Fruit fly (Drosophila melanogaster) whole organism, embryonic: ENCODE data around the gene Bap111.

ENCODE experiments used
- CG10274 ChIP-seq: fragments of 200-800 bp; sonication (Bioruptor generic); optimal IDR thresholded peaks from 3 replicates; lab custom pipeline; 2017; ENCODE audit warnings: missing biosample characterization, mild to moderate bottlenecking, missing genetic modification characterization
- CG12104 ChIP-seq: fragments of 200-800 bp; sonication (Bioruptor generic); optimal IDR thresholded peaks from 3 replicates; lab custom pipeline; 2016; ENCODE audit warnings: missing biosample characterization, missing genetic modification characterization
- CG12155 ChIP-seq: fragments of 200-800 bp; sonication (Bioruptor generic); optimal IDR thresholded peaks from 3 replicates; lab custom pipeline; 2016; ENCODE audit warnings: missing biosample characterization, missing genetic modification characterization
- CG12299 ChIP-seq: fragments of 200-800 bp; sonication (Bioruptor generic); optimal IDR thresholded peaks from 2 replicates; lab custom pipeline; 2018; ENCODE audit warnings: missing biosample characterization, mild to moderate bottlenecking, missing genetic modification characterization
- CG13296 ChIP-seq: fragments of 200-800 bp; sonication (Bioruptor generic); optimal IDR thresholded peaks from 3 replicates; lab custom pipeline; 2018; ENCODE audit warnings: missing biosample characterization, mild to moderate bottlenecking, missing genetic modification characterization
- CG13775 ChIP-seq: fragments of 200-800 bp; sonication (Bioruptor generic); optimal IDR thresholded peaks from 3 replicates; lab custom pipeline; 2017; ENCODE audit warnings: missing biosample characterization, mild to moderate bottlenecking, missing genetic modification characterization
- CG14667 ChIP-seq: fragments of 200-800 bp; sonication (Bioruptor generic); IDR thresholded peaks from 2 replicates; pipeline ENCODE4 v1.3.6; 2022; ENCODE audit warnings: missing biosample characterization, missing genetic modification characterization
- CG17328 ChIP-seq: fragments of 200-800 bp; sonication (Bioruptor generic); IDR thresholded peaks from 2 replicates; pipeline ENCODE4 v1.3.6; 2022; ENCODE audit warnings: missing biosample characterization, missing genetic modification characterization
- CG17385 ChIP-seq: fragments of 200-800 bp; sonication (Bioruptor generic); optimal IDR thresholded peaks from 3 replicates; lab custom pipeline; 2018; ENCODE audit warnings: missing biosample characterization, mild to moderate bottlenecking, missing genetic modification characterization
- CG1792 ChIP-seq: fragments of 200-800 bp; sonication (Bioruptor generic); optimal IDR thresholded peaks from 2 replicates; lab custom pipeline; 2016; ENCODE audit warnings: missing biosample characterization, missing genetic modification characterization
- CG18764 ChIP-seq: fragments of 200-800 bp; sonication (Bioruptor generic); optimal IDR thresholded peaks from 3 replicates; lab custom pipeline; 2016; ENCODE audit warnings: missing biosample characterization, missing genetic modification characterization
- CG3281 ChIP-seq: fragments of 200-800 bp; sonication (Bioruptor generic); optimal IDR thresholded peaks from 3 replicates; lab custom pipeline; 2017; ENCODE audit warnings: missing biosample characterization, mild to moderate bottlenecking, missing genetic modification characterization
- CG33557 ChIP-seq: fragments of 200-800 bp; sonication (Bioruptor generic); optimal IDR thresholded peaks from 2 replicates; lab custom pipeline; 2019; ENCODE audit warnings: missing biosample characterization, mild to moderate bottlenecking, missing genetic modification characterization, moderate library complexity
- CG3838 ChIP-seq: fragments of 200-800 bp; sonication (Bioruptor generic); optimal IDR thresholded peaks from 3 replicates; lab custom pipeline; 2016; ENCODE audit warnings: missing biosample characterization, missing genetic modification characterization
- CG7963 ChIP-seq: fragments of 200-800 bp; sonication (Bioruptor generic); IDR thresholded peaks from 3 replicates; pipeline ENCODE4 v1.3.6; 2022; ENCODE audit warnings: missing biosample characterization, missing genetic modification characterization; ENCODE audit not compliant: partially characterized antibody
- CG9932 ChIP-seq: fragments of 200-800 bp; sonication (Bioruptor generic); IDR thresholded peaks from 2 replicates; pipeline ENCODE4 v1.3.6; 2022; ENCODE audit warnings: missing biosample characterization, missing genetic modification characterization
- CHES-1-like ChIP-seq: fragments of 200-800 bp; sonication (Bioruptor generic); optimal IDR thresholded peaks from 2 replicates; lab custom pipeline; 2016; ENCODE audit warnings: missing biosample characterization, missing genetic modification characterization
- Camta ChIP-seq: fragments of 200-800 bp; sonication (Bioruptor generic); optimal IDR thresholded peaks from 2 replicates; lab custom pipeline; 2016; ENCODE audit warnings: missing biosample characterization, missing genetic modification characterization
- D19A ChIP-seq: fragments of 200-800 bp; optimal IDR thresholded peaks from 3 replicates; lab custom pipeline; 2019; ENCODE audit warnings: missing biosample characterization, mild to moderate bottlenecking, missing genetic modification characterization, moderate library complexity
- Dfd ChIP-seq, 2 experiments: fragments of >200 bp; optimal IDR thresholded peaks; 2 replicates each; lab custom pipeline; 2017; ENCODE audit warnings: missing biosample characterization in 2 of 2, missing genetic modification characterization in 2 of 2
- Ets97D ChIP-seq: fragments of 200-800 bp; sonication (Bioruptor generic); optimal IDR thresholded peaks from 3 replicates; lab custom pipeline; 2016; ENCODE audit warnings: missing biosample characterization, missing genetic modification characterization
- Gsc ChIP-seq: fragments of 200-800 bp; sonication (Bioruptor generic); IDR thresholded peaks from 2 replicates; pipeline ENCODE4 v1.3.6; 2022; ENCODE audit warnings: missing biosample characterization, missing genetic modification characterization
- HLHmδ ChIP-seq: fragments of 200-800 bp; sonication (Bioruptor generic); optimal IDR thresholded peaks from 2 replicates; lab custom pipeline; 2018; ENCODE audit warnings: missing biosample characterization, mild to moderate bottlenecking, missing genetic modification characterization, moderate library complexity
- Hr78 ChIP-seq, 2 experiments: fragments of 200-800 bp in 1 of 2; fragments of >200 bp in 1 of 2; sonication (Bioruptor generic) in 1 of 2; optimal IDR thresholded peaks; 2 replicates each; lab custom pipeline; 2017 to 2019; ENCODE audit warnings: missing biosample characterization in 2 of 2, missing genetic modification characterization in 2 of 2, mild to moderate bottlenecking in 1 of 2, moderate library complexity in 1 of 2
- Hsf ChIP-seq: fragments of 200-800 bp; sonication (Bioruptor generic); optimal IDR thresholded peaks from 3 replicates; lab custom pipeline; 2016; ENCODE audit warnings: missing biosample characterization, missing genetic modification characterization
- Mes4 ChIP-seq: fragments of 200-800 bp; sonication (Bioruptor generic); optimal IDR thresholded peaks from 2 replicates; lab custom pipeline; 2016; ENCODE audit warnings: missing biosample characterization, missing genetic modification characterization
- Mrtf ChIP-seq: fragments of 200-800 bp; sonication (Bioruptor generic); IDR thresholded peaks from 3 replicates; pipeline ENCODE4 v1.3.6; 2022; ENCODE audit warnings: missing biosample characterization, missing genetic modification characterization
- Nf-YB ChIP-seq: fragments of 200-800 bp; sonication (Bioruptor generic); optimal IDR thresholded peaks from 3 replicates; lab custom pipeline; 2019; ENCODE audit warnings: missing biosample characterization, mild to moderate bottlenecking, missing genetic modification characterization, moderate library complexity
- Nf-YC ChIP-seq: fragments of 200-800 bp; optimal IDR thresholded peaks from 3 replicates; lab custom pipeline; 2019; ENCODE audit warnings: missing biosample characterization, mild to moderate bottlenecking, missing genetic modification characterization, moderate library complexity
- PHDP ChIP-seq: fragments of 200-800 bp; sonication (Bioruptor generic); optimal IDR thresholded peaks from 3 replicates; lab custom pipeline; 2018; ENCODE audit warnings: missing biosample characterization, mild to moderate bottlenecking, missing genetic modification characterization, moderate library complexity
- Side ChIP-seq: fragments of 200-800 bp; sonication (Bioruptor generic); optimal IDR thresholded peaks from 2 replicates; lab custom pipeline; 2016; ENCODE audit warnings: missing biosample characterization, missing genetic modification characterization
- Six4 ChIP-seq: fragments of 200-800 bp; sonication (Bioruptor generic); optimal IDR thresholded peaks from 2 replicates; lab custom pipeline; 2016; ENCODE audit warnings: missing biosample characterization, missing genetic modification characterization
- Sox102F ChIP-seq: fragments of 200-800 bp; sonication (Bioruptor generic); optimal IDR thresholded peaks from 2 replicates; lab custom pipeline; 2018; ENCODE audit warnings: missing biosample characterization, mild to moderate bottlenecking, missing genetic modification characterization, moderate library complexity
- Ssrp ChIP-seq: fragments of 200-800 bp; sonication (Bioruptor generic); optimal IDR thresholded peaks from 2 replicates; lab custom pipeline; 2018; ENCODE audit warnings: missing biosample characterization, mild to moderate bottlenecking, missing genetic modification characterization, moderate library complexity
- ato ChIP-seq: fragments of 200-800 bp; sonication (Bioruptor generic); IDR thresholded peaks from 2 replicates; pipeline ENCODE4 v1.3.6; 2022; ENCODE audit warnings: missing biosample characterization, missing genetic modification characterization; ENCODE audit not compliant: partially characterized antibody
- bbx ChIP-seq: fragments of 200-800 bp; sonication (Bioruptor generic); IDR thresholded peaks from 2 replicates; pipeline ENCODE4 v1.3.6; 2022; ENCODE audit warnings: missing biosample characterization, missing genetic modification characterization; ENCODE audit not compliant: partially characterized antibody
- caup ChIP-seq: fragments of 200-800 bp; sonication (Bioruptor generic); optimal IDR thresholded peaks from 3 replicates; lab custom pipeline; 2017; ENCODE audit warnings: missing biosample characterization, mild to moderate bottlenecking, missing genetic modification characterization, moderate library complexity; ENCODE audit not compliant: severe bottlenecking
- ci ChIP-seq: fragments of 200-800 bp; sonication (Bioruptor generic); IDR thresholded peaks from 3 replicates; pipeline ENCODE4 v1.3.6; 2022; ENCODE audit warnings: missing biosample characterization, missing genetic modification characterization
- disco-r ChIP-seq: fragments of 200-800 bp; sonication (Bioruptor generic); optimal IDR thresholded peaks from 2 replicates; lab custom pipeline; 2016; ENCODE audit warnings: missing biosample characterization, missing genetic modification characterization
- dpn ChIP-seq, 2 experiments: fragments of 200-800 bp; sonication (Bioruptor generic); optimal IDR thresholded peaks; 3 replicates each; lab custom pipeline; 2016; ENCODE audit warnings: missing biosample characterization in 2 of 2, missing genetic modification characterization in 2 of 2
- dysf ChIP-seq: fragments of 200-800 bp; sonication (Bioruptor generic); IDR thresholded peaks from 3 replicates; pipeline ENCODE4 v1.3.6; 2022; ENCODE audit warnings: missing biosample characterization, missing genetic modification characterization
- eyg ChIP-seq: fragments of 200-800 bp; sonication (Bioruptor generic); optimal IDR thresholded peaks from 3 replicates; lab custom pipeline; 2016; ENCODE audit warnings: missing biosample characterization, missing genetic modification characterization
- fd3F ChIP-seq: fragments of 200-800 bp; sonication (Bioruptor generic); optimal IDR thresholded peaks from 2 replicates; lab custom pipeline; 2018; ENCODE audit warnings: missing biosample characterization, mild to moderate bottlenecking, missing genetic modification characterization, moderate library complexity
- ham ChIP-seq: fragments of 200-800 bp; sonication (Bioruptor generic); IDR thresholded peaks from 2 replicates; pipeline ENCODE4 v1.3.6; 2022; ENCODE audit warnings: missing biosample characterization, missing genetic modification characterization
- nerfin-2 ChIP-seq: fragments of 200-800 bp; sonication (Bioruptor generic); IDR thresholded peaks from 2 replicates; pipeline ENCODE4 v1.3.6; 2022; ENCODE audit warnings: missing biosample characterization, missing genetic modification characterization; ENCODE audit not compliant: partially characterized antibody
- onecut ChIP-seq: fragments of 200-800 bp; sonication (Bioruptor generic); IDR thresholded peaks from 2 replicates; pipeline ENCODE4 v1.3.6; 2022; ENCODE audit warnings: missing biosample characterization, missing genetic modification characterization
- schlank ChIP-seq: fragments of 200-800 bp; sonication (Bioruptor generic); optimal IDR thresholded peaks from 2 replicates; lab custom pipeline; 2018; ENCODE audit warnings: missing biosample characterization, mild to moderate bottlenecking, missing genetic modification characterization
- tna ChIP-seq: fragments of 200-800 bp; sonication (Bioruptor generic); IDR thresholded peaks from 2 replicates; pipeline ENCODE4 v1.3.6; 2022; ENCODE audit warnings: missing biosample characterization, missing genetic modification characterization; ENCODE audit not compliant: partially characterized antibody
- yki ChIP-seq: fragments of >200 bp; optimal IDR thresholded peaks from 3 replicates; lab custom pipeline; 2018

Bap111 gene

dm6 chrX:9109072-9109844 lies 39.9 kb upstream of the Bap111 start (continued):
- TF ChIP-seq ham (GFP tag; lab: Robert Waterston, UW) (no peak), disco-r (no peak), D19A (tag; lab: Kevin White, UChicago) (no peak), HLHmδ (GFP tag; lab: Kevin White, UChicago) (no peak), Hsf (GFP tag; lab: Kevin White, UChicago) (peak; percentile 69), CG3281 (GFP tag; lab: Kevin White, UChicago) (peak; percentile 28), CG3838 (no peak), Side (GFP tag; lab: Kevin White, UChicago) (no peak), CG12155 (GFP tag; lab: Kevin White, UChicago) (peak; percentile 38), onecut (no peak), bbx (GFP tag; lab: Robert Waterston, UW) (0 out of 2 replicates have a peak, but pooled peaks have one; percentile 7), Dfd (GFP tag; optimal IDR thresholded peaks at IDR 0.05; lab: Kevin White, UChicago) (no peak), ato (no peak), Six4 (peak; percentile 41), CG14667 (GFP tag; lab: Robert Waterston, UW) (peak; percentile 13; the same call in 1 of the 2 replicates), Camta (GFP tag; lab: Kevin White, UChicago) (peak; percentile 53), dysf (GFP tag; lab: Robert Waterston, UW) (peak; percentile 60; the same call in 2 of the 3 replicates), CG1792 (GFP tag; lab: Kevin White, UChicago) (peak; percentile 3), CG13296 (GFP tag; lab: Kevin White, UChicago) (peak; percentile 6), eyg (GFP tag; lab: Kevin White, UChicago) (peak; percentile 6), tna (GFP tag; lab: Robert Waterston, UW) (no peak), CG13775 (peak; percentile 67), CG7963 (GFP tag; lab: Robert Waterston, UW) (no peak), CG17385 (peak; percentile 36), fd3F (GFP tag; lab: Kevin White, UChicago) (peak; percentile 18), Ssrp (peak; percentile 56), Hr78 (GFP tag; optimal IDR thresholded peaks at IDR 0.05; lab: Kevin White, UChicago) (no peak), Mrtf (GFP tag; lab: Robert Waterston, UW) (no peak), PHDP (tag; lab: Kevin White, UChicago) (peak; percentile 32), Nf-YC (tag; lab: Kevin White, UChicago) (peak; percentile 36), dpn (GFP tag; optimal IDR thresholded peaks at IDR 0.05; lab: Kevin White, UChicago) (peak; percentile 42 to 46), CG17328 (GFP tag; lab: Robert Waterston, UW) (no peak), caup (GFP tag; lab: Kevin White, UChicago) (no peak), schlank (tag; lab: Kevin White, UChicago) (no peak), CG18764 (no peak), nerfin-2 (GFP tag; lab: Robert Waterston, UW) (no peak), CG10274 (GFP tag; lab: Kevin White, UChicago) (no peak), CHES-1-like (GFP tag; lab: Kevin White, UChicago) (peak; percentile 59), Ets97D (GFP tag; lab: Kevin White, UChicago) (peak; percentile 6), CG33557 (GFP tag; lab: Kevin White, UChicago) (peak; percentile 28), CG12104 (GFP tag; lab: Kevin White, UChicago) (peak; percentile 61), Nf-YB (GFP tag; lab: Kevin White, UChicago) (peak; percentile 20), ci (GFP tag; lab: Robert Waterston, UW) (0 out of 3 replicates have a peak, but pooled peaks have one; percentile 24), CG9932 (GFP tag; lab: Robert Waterston, UW) (peak; percentile 58), CG12299 (peak; percentile 13), yki (no peak), Gsc (GFP tag; lab: Robert Waterston, UW) (no peak), Mes4 (GFP tag; lab: Kevin White, UChicago) (no peak), Sox102F (GFP tag; lab: Kevin White, UChicago) (no peak)
